Worm (Caenorhabditis elegans) whole organism, early embryonic: ENCODE data around the gene K02A2.1.

Experiments
- F13C5.2 ChIP-seq: sonication (generic microtip); optimal IDR thresholded peaks from 2 replicates; lab custom pipeline; 2017; ENCODE audit warnings: mild to moderate bottlenecking, missing genetic modification characterization, inconsistent platforms, missing compliant biosample characterization
- ama-1 ChIP-seq: fragments of 150-350 bp; optimal IDR thresholded peaks from 2 replicates; lab custom pipeline; 2014
- ceh-13 ChIP-seq: fragments of 200-800 bp; sonication (Bioruptor generic); optimal IDR thresholded peaks from 2 replicates; lab custom pipeline; 2018; ENCODE audit warnings: mild to moderate bottlenecking, missing genetic modification characterization, missing compliant biosample characterization
- ceh-36 ChIP-seq: sonication (generic microtip); optimal IDR thresholded peaks from 2 replicates; lab custom pipeline; 2016; ENCODE audit warnings: missing genetic modification characterization, inconsistent platforms, missing compliant biosample characterization
- flt-1 ChIP-seq: fragments of 200-800 bp; sonication (Bioruptor generic); IDR thresholded peaks from 2 replicates; pipeline ENCODE4 v1.3.6; 2022; ENCODE audit warnings: missing genetic modification characterization, missing compliant biosample characterization
- hmbx-1 ChIP-seq: sonication (generic microtip); optimal IDR thresholded peaks from 2 replicates; lab custom pipeline; 2016; ENCODE audit warnings: mild to moderate bottlenecking, missing genetic modification characterization, missing compliant biosample characterization
- hmg-4 ChIP-seq: fragments of 200-800 bp; sonication (Bioruptor generic); optimal IDR thresholded peaks from 2 replicates; lab custom pipeline; 2018; ENCODE audit warnings: mild to moderate bottlenecking, missing genetic modification characterization, missing compliant biosample characterization

ce11 chrII:7478487-7479234, 43.6 kb downstream of the K02A2.1 start, which contains the start of the genes aka-1 and ubc-6:
- TF ChIP-seq hmg-4 (GFP tag; lab: Kevin White, UChicago), result no peak
- no peak for TF ChIP-seq flt-1
- TF ChIP-seq ama-1, result no peak
- TF ChIP-seq F13C5.2 (tag; lab: Kevin White, UChicago), result peak; percentile 25
- no peak for TF ChIP-seq hmbx-1 (tag; lab: Kevin White, UChicago)
- TF ChIP-seq ceh-13 (GFP tag; lab: Kevin White, UChicago), result no peak
- TF ChIP-seq ceh-36 (tag; lab: Kevin White, UChicago), result peak; percentile 17
